Worm (Caenorhabditis elegans): ENCODE results near the gene C55A6.3.

The C55A6.3 gene

DNA sequence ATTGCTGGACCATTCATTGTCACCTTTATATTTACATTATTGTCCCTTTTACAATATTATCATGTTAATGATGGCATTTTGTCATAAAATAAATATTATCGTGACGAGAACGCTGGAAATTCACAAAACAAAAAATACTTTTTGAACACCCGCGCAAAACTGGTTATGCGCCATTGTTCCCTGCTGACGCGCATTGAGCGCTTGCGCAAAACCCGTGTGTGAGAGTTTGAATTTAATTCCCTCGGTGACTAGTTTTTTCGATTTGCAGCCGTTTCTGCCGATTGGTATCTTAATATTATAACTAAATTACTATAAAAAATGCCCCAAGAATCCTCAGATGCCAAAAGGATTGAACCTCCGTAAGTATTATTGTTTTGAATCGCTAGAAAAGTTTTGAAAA, 8.1 kb upstream of the C55A6.3 start, which contains the start of gene pafo-1:
TSS of gene pafo-1 (plus strand) at position 256 of the 400 bp plus-strand sequence.
- TF ChIP-seq vab-7 (GFP tag; IDR thresholded peaks at IDR 0.05), result no peak
- no peak for TF ChIP-seq Y5F2A.4 (GFP tag; optimal IDR thresholded peaks at IDR 0.05)
- no peak for TF ChIP-seq mep-1 (tag; optimal IDR thresholded peaks at IDR 0.05)
- TF ChIP-seq mxl-3 (GFP tag; optimal IDR thresholded peaks at IDR 0.05), result peak; percentile 47
- TF ChIP-seq zip-2 (tag; optimal IDR thresholded peaks at IDR 0.05), result no peak
- peak; percentile 73 for TF ChIP-seq F10B5.3 (tag; optimal IDR thresholded peaks at IDR 0.05)
- no peak for TF ChIP-seq ztf-11 (tag; optimal IDR thresholded peaks at IDR 0.05)
- TF ChIP-seq daf-19 (GFP tag; conservative IDR thresholded peaks at IDR 0.05), result peak; percentile 66; the same call in 1 of the 2 replicates
- TF ChIP-seq F44E2.7 (GFP tag; IDR thresholded peaks at IDR 0.05), result no peak
- TF ChIP-seq hif-1 (tag; optimal IDR thresholded peaks at IDR 0.05), result peak in 1 of 2 experiments; percentile 45
- TF ChIP-seq ceh-62 (tag; optimal IDR thresholded peaks at IDR 0.05), result no peak
- no peak for TF ChIP-seq daf-12 (tag; optimal IDR thresholded peaks at IDR 0.05)
- TF ChIP-seq set-16 (GFP tag; IDR thresholded peaks at IDR 0.05), result no peak
- TF ChIP-seq lin-15B (tag; optimal IDR thresholded peaks at IDR 0.05), result peak; percentile 9
- no peak for TF ChIP-seq snpc-1.2 (GFP tag; IDR thresholded peaks at IDR 0.05)
- peak; percentile 75 for TF ChIP-seq lin-13 (GFP tag; optimal IDR thresholded peaks at IDR 0.05)
- no peak for TF ChIP-seq ZK337.2 (GFP tag; IDR thresholded peaks at IDR 0.05)
- TF ChIP-seq ctbp-1 (GFP tag; IDR thresholded peaks at IDR 0.05), result peak; percentile 84
- peak; percentile 80 for TF ChIP-seq F49E8.2 (tag; optimal IDR thresholded peaks at IDR 0.05; ENCODE audit: borderline replicate concordance)
- TF ChIP-seq spr-3 (GFP tag; optimal IDR thresholded peaks at IDR 0.05), result peak; percentile 39
- peak; percentile 75 for TF ChIP-seq nhr-48 (tag; optimal IDR thresholded peaks at IDR 0.05)
- no peak for TF ChIP-seq attf-4 (tag; optimal IDR thresholded peaks at IDR 0.05)
- peak; percentile 81 for TF ChIP-seq hmg-1.1 (GFP tag; IDR thresholded peaks at IDR 0.05)
- TF ChIP-seq dmd-9 (GFP tag; IDR thresholded peaks at IDR 0.05), result no peak
- TF ChIP-seq mdt-29 (GFP tag; IDR thresholded peaks at IDR 0.05), result peak; percentile 82
- TF ChIP-seq tra-1 (GFP tag; IDR thresholded peaks at IDR 0.05), result no peak; the same call in 1 of the 2 replicates
- no peak for TF ChIP-seq unc-130 (GFP tag; optimal IDR thresholded peaks at IDR 0.05)
- TF ChIP-seq nhr-111 (GFP tag; optimal IDR thresholded peaks at IDR 0.05), result no peak
- no peak for TF ChIP-seq R02D3.7 (tag; optimal IDR thresholded peaks at IDR 0.05)
- no peak for TF ChIP-seq fos-1 (tag; optimal IDR thresholded peaks at IDR 0.05)
- peak; percentile 32 to 75 for TF ChIP-seq daf-16 (GFP tag; optimal IDR thresholded peaks at IDR 0.05)
- no peak for TF ChIP-seq daf-16 (tag; optimal IDR thresholded peaks at IDR 0.05)
- TF ChIP-seq tag-97 (GFP tag; IDR thresholded peaks at IDR 0.05), result no peak
- peak; percentile 90 for TF ChIP-seq mes-2 (tag; optimal IDR thresholded peaks at IDR 0.05; ENCODE audit: poor library complexity, severe bottlenecking)
- TF ChIP-seq pha-4 (GFP tag; IDR thresholded peaks at IDR 0.05), result no peak
- TF ChIP-seq pha-4 (tag; optimal IDR thresholded peaks at IDR 0.05), result no peak
- TF ChIP-seq php-3 (GFP tag; IDR thresholded peaks at IDR 0.05), result peak; percentile 72
- TF ChIP-seq zfp-2 (tag; optimal IDR thresholded peaks at IDR 0.05), result no peak
- TF ChIP-seq nhr-42 (GFP tag; IDR thresholded peaks at IDR 0.05), result peak; percentile 84
- TF ChIP-seq lin-38 (GFP tag; IDR thresholded peaks at IDR 0.05), result no peak
- TF ChIP-seq aly-2 (tag; optimal IDR thresholded peaks at IDR 0.05), result no peak
- TF ChIP-seq ceh-20 (GFP tag; IDR thresholded peaks at IDR 0.05), result peak; percentile 82
- TF ChIP-seq gei-8 (GFP tag; optimal IDR thresholded peaks at IDR 0.05), result no peak
- no peak for TF ChIP-seq ceh-82 (tag; optimal IDR thresholded peaks at IDR 0.05)
- peak; percentile 91 for TF ChIP-seq nhr-102 (tag; optimal IDR thresholded peaks at IDR 0.05)
- peak; percentile 50; the same call in 1 of the 2 replicates for TF ChIP-seq lin-1 (GFP tag; IDR thresholded peaks at IDR 0.05)
- TF ChIP-seq hlh-11 (tag; optimal IDR thresholded peaks at IDR 0.05), result peak; percentile 85
- TF ChIP-seq ZK546.5 (tag; optimal IDR thresholded peaks at IDR 0.05), result no peak
- TF ChIP-seq D1046.2 (GFP tag; IDR thresholded peaks at IDR 0.05), result 0 out of 2 replicates have a peak, but pooled peaks have one; percentile 31
- TF ChIP-seq daf-8 (GFP tag; IDR thresholded peaks at IDR 0.05), result no peak
- no peak for TF ChIP-seq Y105C5A.15 (GFP tag; IDR thresholded peaks at IDR 0.05)
- 0 out of 2 replicates have a peak, but pooled peaks have one; percentile 9 for TF ChIP-seq lim-7 (GFP tag; IDR thresholded peaks at IDR 0.05)
